Fruit fly (Drosophila melanogaster) whole organism, wandering third instar larva: ENCODE data around the gene ppk10.

Experiments used
- Abd-B ChIP-seq: fragments of >200 bp; optimal IDR thresholded peaks from 2 replicates; lab custom pipeline; 2017; ENCODE audit warnings: missing biosample characterization, missing genetic modification characterization
- CG32264 ChIP-seq: fragments of 200-800 bp; sonication (Bioruptor generic); optimal IDR thresholded peaks from 2 replicates; lab custom pipeline; 2016; ENCODE audit warnings: missing biosample characterization, missing genetic modification characterization
- CG9705 ChIP-seq: fragments of 200-800 bp; sonication (Bioruptor generic); optimal IDR thresholded peaks from 2 replicates; lab custom pipeline; 2018; ENCODE audit warnings: missing biosample characterization, mild to moderate bottlenecking, missing genetic modification characterization
- CrebA ChIP-seq: fragments of 200-800 bp; sonication (Bioruptor generic); optimal IDR thresholded peaks from 2 replicates; lab custom pipeline; 2016; ENCODE audit warnings: missing biosample characterization, mild to moderate bottlenecking, missing genetic modification characterization, borderline replicate concordance
- Dfd ChIP-seq: fragments of >200 bp; optimal IDR thresholded peaks from 2 replicates; lab custom pipeline; 2017; ENCODE audit warnings: missing biosample characterization, missing genetic modification characterization
- Dif ChIP-seq: fragments of 200-275, 200-300 bp; sonication (Bioruptor generic); optimal IDR thresholded peaks from 2 replicates; lab custom pipeline; 2018; ENCODE audit warnings: missing biosample characterization, missing genetic modification characterization; ENCODE audit not compliant: partially characterized antibody
- GATAd ChIP-seq: sonication (Bioruptor generic); optimal IDR thresholded peaks from 2 replicates; lab custom pipeline; 2016; ENCODE audit warnings: missing biosample characterization, missing genetic modification characterization
- HLH106 ChIP-seq: fragments of 200-800 bp; optimal IDR thresholded peaks from 3 replicates; lab custom pipeline; 2019; ENCODE audit warnings: missing biosample characterization, mild to moderate bottlenecking, missing genetic modification characterization, moderate library complexity
- Hnf4 ChIP-seq: fragments of 200-800 bp; sonication (Bioruptor generic); optimal IDR thresholded peaks from 2 replicates; lab custom pipeline; 2016; ENCODE audit warnings: missing biosample characterization, mild to moderate bottlenecking, missing genetic modification characterization
- Hr78 ChIP-seq: fragments of >200 bp; optimal IDR thresholded peaks from 2 replicates; lab custom pipeline; 2017; ENCODE audit warnings: missing biosample characterization, missing genetic modification characterization
- Hr83 ChIP-seq: fragments of 200-300 bp; sonication (Bioruptor generic); optimal IDR thresholded peaks from 2 replicates; lab custom pipeline; 2016; ENCODE audit warnings: missing biosample characterization, mild to moderate bottlenecking, missing genetic modification characterization, moderate library complexity; ENCODE audit not compliant: poor library complexity, severe bottlenecking
- Jra ChIP-seq: sonication (Bioruptor generic); optimal IDR thresholded peaks from 2 replicates; lab custom pipeline; 2016; ENCODE audit warnings: missing biosample characterization, missing genetic modification characterization
- Mio ChIP-seq: sonication (Bioruptor generic); optimal IDR thresholded peaks from 2 replicates; lab custom pipeline; 2016; ENCODE audit warnings: missing biosample characterization, missing genetic modification characterization
- Myc ChIP-seq: fragments of >200 bp; optimal IDR thresholded peaks from 2 replicates; lab custom pipeline; 2017
- N ChIP-seq: fragments of >200 bp; optimal IDR thresholded peaks from 2 replicates; lab custom pipeline; 2018; ENCODE audit warnings: missing biosample characterization, missing external identifiers, missing genetic modification characterization
- OdsH ChIP-seq: fragments of 200-800 bp; sonication (Bioruptor generic); optimal IDR thresholded peaks from 2 replicates; lab custom pipeline; 2016; ENCODE audit warnings: missing biosample characterization, mild to moderate bottlenecking, missing genetic modification characterization
- Rel ChIP-seq, 2 experiments: fragments of 200-800 bp; sonication (Bioruptor generic) in 1 of 2; optimal IDR thresholded peaks; 2 replicates in 1 of 2; 3 replicates in 1 of 2; lab custom pipeline; 2016 to 2019; ENCODE audit warnings: mild to moderate bottlenecking in 2 of 2, missing biosample characterization in 2 of 2, missing genetic modification characterization in 2 of 2, moderate library complexity in 1 of 2
- Sp1 ChIP-seq: fragments of 200-800 bp; sonication (Bioruptor generic); optimal IDR thresholded peaks from 3 replicates; lab custom pipeline; 2019; ENCODE audit warnings: missing biosample characterization, mild to moderate bottlenecking, missing genetic modification characterization, moderate library complexity
- Vsx2 ChIP-seq: fragments of 200-300, 225-300 bp; sonication (Bioruptor generic); optimal IDR thresholded peaks from 2 replicates; lab custom pipeline; 2018; ENCODE audit warnings: missing biosample characterization, missing genetic modification characterization; ENCODE audit not compliant: partially characterized antibody
- br ChIP-seq: fragments of 200-800 bp; sonication (Bioruptor generic); optimal IDR thresholded peaks from 2 replicates; lab custom pipeline; 2016; ENCODE audit warnings: missing biosample characterization, missing genetic modification characterization
- brk ChIP-seq: fragments of 200-800 bp; sonication (Bioruptor generic); optimal IDR thresholded peaks from 2 replicates; lab custom pipeline; 2016; ENCODE audit warnings: missing biosample characterization, mild to moderate bottlenecking, missing genetic modification characterization
- dl ChIP-seq, 2 experiments: fragments of 175-275, 200-275 bp in 1 of 2; fragments of 200-275 bp in 1 of 2; sonication (Bioruptor generic); optimal IDR thresholded peaks; lab custom pipeline; 2018; ENCODE audit warnings: mild to moderate bottlenecking in 2 of 2, missing biosample characterization in 2 of 2, missing genetic modification characterization in 2 of 2, moderate library complexity in 2 of 2; ENCODE audit not compliant: partially characterized antibody in 2 of 2, insufficient read depth in 1 of 2
- dmrt93B ChIP-seq: fragments of 200-800 bp; sonication (Bioruptor generic); optimal IDR thresholded peaks from 2 replicates; lab custom pipeline; 2018; ENCODE audit warnings: missing biosample characterization, mild to moderate bottlenecking, missing genetic modification characterization
- dsf ChIP-seq: sonication (Bioruptor generic); optimal IDR thresholded peaks from 2 replicates; lab custom pipeline; 2016; ENCODE audit warnings: missing biosample characterization, missing genetic modification characterization, borderline replicate concordance
- ey ChIP-seq: fragments of 200-800 bp; sonication (Bioruptor generic); optimal IDR thresholded peaks from 2 replicates; lab custom pipeline; 2016; ENCODE audit warnings: missing biosample characterization, missing genetic modification characterization
- foxo ChIP-seq, 2 experiments: fragments of 200-800 bp; sonication (Bioruptor generic); optimal IDR thresholded peaks; 2 replicates in 1 of 2; 3 replicates in 1 of 2; lab custom pipeline; 2016 to 2017; ENCODE audit warnings: missing biosample characterization in 2 of 2, missing genetic modification characterization in 2 of 2
- fru ChIP-seq: fragments of 200-800 bp; sonication (Bioruptor generic); optimal IDR thresholded peaks from 3 replicates; lab custom pipeline; 2016; ENCODE audit warnings: missing biosample characterization, mild to moderate bottlenecking, missing genetic modification characterization
- h ChIP-seq: fragments of 200-800 bp; sonication (Bioruptor generic); optimal IDR thresholded peaks from 3 replicates; lab custom pipeline; 2016; ENCODE audit warnings: missing biosample characterization, mild to moderate bottlenecking, missing genetic modification characterization
- jim ChIP-seq: fragments of 175-275, 200-325 bp; sonication (Bioruptor generic); optimal IDR thresholded peaks from 2 replicates; lab custom pipeline; 2016; ENCODE audit warnings: missing biosample characterization, mild to moderate bottlenecking, missing genetic modification characterization
- lola ChIP-seq: fragments of >200 bp; optimal IDR thresholded peaks from 2 replicates; lab custom pipeline; 2017; ENCODE audit warnings: missing biosample characterization, missing genetic modification characterization
- pan ChIP-seq: fragments of >200 bp; optimal IDR thresholded peaks from 2 replicates; lab custom pipeline; 2017
- psq ChIP-seq: fragments of 200-800 bp; sonication (Bioruptor generic); optimal IDR thresholded peaks from 3 replicates; lab custom pipeline; 2017; ENCODE audit warnings: missing biosample characterization, mild to moderate bottlenecking, missing genetic modification characterization, moderate library complexity
- rgr ChIP-seq: fragments of 200-800 bp; sonication (Bioruptor generic); optimal IDR thresholded peaks from 3 replicates; lab custom pipeline; 2016; ENCODE audit warnings: missing biosample characterization, mild to moderate bottlenecking, missing genetic modification characterization
- sage ChIP-seq: fragments of 200-800 bp; sonication (Bioruptor generic); optimal IDR thresholded peaks from 2 replicates; lab custom pipeline; 2016; ENCODE audit warnings: missing biosample characterization, mild to moderate bottlenecking, missing genetic modification characterization
- sv ChIP-seq: fragments of 200-800 bp; sonication (Bioruptor generic); optimal IDR thresholded peaks from 3 replicates; lab custom pipeline; 2016; ENCODE audit warnings: missing biosample characterization, missing genetic modification characterization
- tai ChIP-seq: sonication (Bioruptor generic); optimal IDR thresholded peaks from 2 replicates; lab custom pipeline; 2016; ENCODE audit warnings: missing biosample characterization, missing genetic modification characterization
- usp ChIP-seq: fragments of >200 bp; optimal IDR thresholded peaks from 2 replicates; lab custom pipeline; 2017; ENCODE audit warnings: missing biosample characterization, missing genetic modification characterization
- woc ChIP-seq: sonication (Bioruptor generic); optimal IDR thresholded peaks from 2 replicates; lab custom pipeline; 2016; ENCODE audit warnings: missing biosample characterization, mild to moderate bottlenecking, missing genetic modification characterization

Gene ppk10

DNA sequence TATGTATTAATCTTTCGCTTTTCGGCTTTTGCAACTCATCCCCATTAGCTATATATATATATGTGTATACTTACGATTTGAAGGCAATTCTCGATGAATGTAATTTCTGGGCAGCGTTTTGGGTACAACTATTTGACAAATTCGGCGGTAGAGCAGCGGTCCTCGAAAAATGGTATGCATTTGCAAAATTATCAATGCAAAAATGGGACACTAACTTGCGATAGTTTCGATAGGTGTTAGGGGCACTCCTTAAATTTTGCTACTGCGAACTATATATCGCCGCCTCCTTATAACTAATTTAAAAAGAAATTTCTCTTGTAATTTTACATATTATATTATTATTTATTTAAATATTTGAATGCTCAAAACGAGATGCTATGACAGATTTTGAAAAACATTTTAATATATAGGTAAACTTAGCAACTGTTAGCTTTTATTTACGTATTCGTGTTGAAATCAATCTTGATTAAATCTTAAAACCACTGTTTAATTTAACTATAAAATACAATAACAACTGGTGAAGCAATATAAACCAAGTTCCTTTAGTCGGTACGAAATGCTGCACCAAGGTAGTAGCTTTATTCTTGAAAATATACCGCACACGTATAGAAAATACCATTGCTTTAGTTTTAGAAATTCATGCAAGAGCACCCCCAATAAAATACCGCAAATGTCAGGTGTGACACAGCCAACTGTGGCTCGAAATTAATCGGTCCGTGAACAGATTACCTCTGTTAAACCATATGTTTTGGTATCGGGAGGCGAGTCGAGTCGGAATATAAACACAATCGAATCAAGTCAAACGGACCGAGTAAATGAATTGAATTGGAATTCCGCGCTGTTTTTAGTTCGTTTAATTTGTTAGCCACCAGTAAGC is 38.7 kb downstream of the ppk10 start, which contains the start of the genes CG5355 and Klp31E:
Gene CG5355 (minus strand): TSS at position 213 of the 877 bp plus-strand sequence.
Gene Klp31E (plus strand): TSS at position 767 of the 877 bp plus-strand sequence.
- TF ChIP-seq Rel (GFP tag; optimal IDR thresholded peaks at IDR 0.05; lab: Kevin White, UChicago) = no peak
- TF ChIP-seq Rel (tag; optimal IDR thresholded peaks at IDR 0.05; lab: Kevin White, UChicago) = no peak
- TF ChIP-seq usp (GFP tag; lab: Kevin White, UChicago) = no peak
- no peak for TF ChIP-seq brk (GFP tag; lab: Kevin White, UChicago)
- TF ChIP-seq sv = no peak
- no peak for TF ChIP-seq dmrt93B (GFP tag; lab: Kevin White, UChicago)
- TF ChIP-seq h (GFP tag; lab: Kevin White, UChicago) = no peak
- TF ChIP-seq HLH106 (tag; lab: Kevin White, UChicago) = peak; percentile 75
- peak; percentile 5 for TF ChIP-seq OdsH (GFP tag; lab: Kevin White, UChicago)
- no peak for TF ChIP-seq Dif (GFP tag; lab: Kevin White, UChicago)
- TF ChIP-seq Sp1 (GFP tag; lab: Kevin White, UChicago) = peak; percentile 61
- no peak for TF ChIP-seq br (GFP tag; lab: Kevin White, UChicago)
- no peak for TF ChIP-seq dsf (GFP tag; lab: Kevin White, UChicago)
- no peak for TF ChIP-seq Myc (lab: Kevin White, UChicago)
- TF ChIP-seq foxo (GFP tag; optimal IDR thresholded peaks at IDR 0.05; lab: Kevin White, UChicago) = no peak
- TF ChIP-seq Hr78 (GFP tag; lab: Kevin White, UChicago) = no peak
- TF ChIP-seq CG9705 (GFP tag; lab: Kevin White, UChicago) = peak; percentile 44
- no peak for TF ChIP-seq dl (GFP tag; optimal IDR thresholded peaks at IDR 0.05; lab: Kevin White, UChicago; ENCODE audit: insufficient read depth in 1 of 2, partially characterized antibody in 2 of 2)
- TF ChIP-seq pan (lab: Kevin White, UChicago) = no peak
- no peak for TF ChIP-seq rgr (GFP tag; lab: Kevin White, UChicago)
- TF ChIP-seq Hr83 (GFP tag; lab: Kevin White, UChicago) = peak; percentile 49
- TF ChIP-seq N (GFP tag; lab: Kevin White, UChicago) = no peak
- TF ChIP-seq tai = peak; percentile 5
- TF ChIP-seq jim (GFP tag; lab: Kevin White, UChicago) = no peak
- TF ChIP-seq sage (GFP tag; lab: Kevin White, UChicago) = no peak
- peak; percentile 63 for TF ChIP-seq psq (GFP tag; lab: Kevin White, UChicago)
- peak; percentile 53 for TF ChIP-seq woc (GFP tag; lab: Kevin White, UChicago)
- peak; percentile 41 for TF ChIP-seq ey (GFP tag; lab: Kevin White, UChicago)
- peak; percentile 21 for TF ChIP-seq Hnf4 (GFP tag; lab: Kevin White, UChicago)
- peak; percentile 28 for TF ChIP-seq CG32264 (GFP tag; lab: Kevin White, UChicago)
- TF ChIP-seq GATAd (GFP tag; lab: Kevin White, UChicago) = no peak
- no peak for TF ChIP-seq CrebA (GFP tag; lab: Kevin White, UChicago)
- TF ChIP-seq fru = no peak
- TF ChIP-seq Dfd = no peak
- no peak for TF ChIP-seq Abd-B (GFP tag; lab: Kevin White, UChicago)
- no peak for TF ChIP-seq lola (GFP tag; lab: Kevin White, UChicago)
- TF ChIP-seq Vsx2 (GFP tag; lab: Kevin White, UChicago) = no peak
- TF ChIP-seq Jra = no peak
- no peak for TF ChIP-seq Mio (GFP tag; lab: Kevin White, UChicago)

DNA sequence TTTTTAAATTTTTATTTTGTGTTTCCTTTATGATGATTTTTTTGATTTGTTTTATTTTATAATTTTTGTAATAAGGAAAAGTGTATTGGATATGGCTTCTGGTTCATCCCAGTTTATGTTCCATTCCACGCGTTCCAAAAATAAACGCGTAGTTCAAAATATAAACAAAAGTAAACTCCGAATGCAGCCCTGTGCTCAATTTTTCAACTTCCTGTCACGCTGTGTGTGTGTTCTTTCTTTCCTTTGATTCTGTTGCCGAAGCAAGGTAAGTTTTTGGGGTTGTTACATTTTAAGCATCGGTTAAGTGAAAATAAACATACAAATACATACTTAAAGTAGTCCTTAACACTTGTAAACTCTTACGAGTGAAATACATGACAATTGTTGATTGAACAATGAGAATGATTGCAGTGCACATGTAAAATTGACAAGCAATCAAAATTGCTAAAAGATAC is 44.0 kb downstream of the ppk10 start, which contains the start of the genes Ip259 and RpS27A:
Gene Ip259 (plus strand): TSS at position 231 of the 455 bp plus-strand sequence.
Gene RpS27A (plus strand): TSS at position 231 of the 455 bp plus-strand sequence.
- no peak for TF ChIP-seq dmrt93B (GFP tag; lab: Kevin White, UChicago)
- TF ChIP-seq dl (GFP tag; optimal IDR thresholded peaks at IDR 0.05; lab: Kevin White, UChicago; ENCODE audit: insufficient read depth in 1 of 2, partially characterized antibody in 2 of 2) = no peak
- TF ChIP-seq br (GFP tag; lab: Kevin White, UChicago) = no peak
- peak; percentile 68 for TF ChIP-seq HLH106 (tag; lab: Kevin White, UChicago)
- peak; percentile 64 for TF ChIP-seq Hnf4 (GFP tag; lab: Kevin White, UChicago)
- no peak for TF ChIP-seq Abd-B (GFP tag; lab: Kevin White, UChicago)
- TF ChIP-seq CG9705 (GFP tag; lab: Kevin White, UChicago) = peak; percentile 81
- TF ChIP-seq Jra = peak; percentile 38
- TF ChIP-seq Hr78 (GFP tag; lab: Kevin White, UChicago) = no peak
- TF ChIP-seq Hr83 (GFP tag; lab: Kevin White, UChicago) = peak; percentile 86
- TF ChIP-seq pan (lab: Kevin White, UChicago) = no peak
- TF ChIP-seq Rel (GFP tag; optimal IDR thresholded peaks at IDR 0.05; lab: Kevin White, UChicago) = no peak
- TF ChIP-seq Rel (tag; optimal IDR thresholded peaks at IDR 0.05; lab: Kevin White, UChicago) = no peak
- TF ChIP-seq sv = no peak
- peak; percentile 24 for TF ChIP-seq Mio (GFP tag; lab: Kevin White, UChicago)
- no peak for TF ChIP-seq usp (GFP tag; lab: Kevin White, UChicago)
- TF ChIP-seq Dif (GFP tag; lab: Kevin White, UChicago) = peak; percentile 39
- no peak for TF ChIP-seq Dfd
- peak; percentile 53 for TF ChIP-seq N (GFP tag; lab: Kevin White, UChicago)
- peak; percentile 22 for TF ChIP-seq brk (GFP tag; lab: Kevin White, UChicago)
- peak; percentile 66 for TF ChIP-seq tai
- TF ChIP-seq foxo (GFP tag; optimal IDR thresholded peaks at IDR 0.05; lab: Kevin White, UChicago) = peak in 1 of 2 experiments; percentile 2
- peak; percentile 83 for TF ChIP-seq rgr (GFP tag; lab: Kevin White, UChicago)
- TF ChIP-seq GATAd (GFP tag; lab: Kevin White, UChicago) = no peak
- TF ChIP-seq psq (GFP tag; lab: Kevin White, UChicago) = peak; percentile 38
- TF ChIP-seq Vsx2 (GFP tag; lab: Kevin White, UChicago) = no peak
- no peak for TF ChIP-seq lola (GFP tag; lab: Kevin White, UChicago)
- peak; percentile 70 for TF ChIP-seq Myc (lab: Kevin White, UChicago)
- peak; percentile 79 for TF ChIP-seq Sp1 (GFP tag; lab: Kevin White, UChicago)
- TF ChIP-seq ey (GFP tag; lab: Kevin White, UChicago) = peak; percentile 37
- peak; percentile 55 for TF ChIP-seq CG32264 (GFP tag; lab: Kevin White, UChicago)
- peak; percentile 39 for TF ChIP-seq sage (GFP tag; lab: Kevin White, UChicago)
- TF ChIP-seq CrebA (GFP tag; lab: Kevin White, UChicago) = no peak
- no peak for TF ChIP-seq fru
- TF ChIP-seq jim (GFP tag; lab: Kevin White, UChicago) = no peak
- TF ChIP-seq OdsH (GFP tag; lab: Kevin White, UChicago) = peak; percentile 62
